Worm (Caenorhabditis elegans) whole organism, mixed stage, embryonic: Measurements from ENCODE around the gene F23D12.1.

Experiments
- bed-3 ChIP-seq: fragments of 200-800 bp; sonication (Bioruptor generic); optimal IDR thresholded peaks from 3 replicates; lab custom pipeline; 2018; ENCODE audit warnings: mild to moderate bottlenecking, missing genetic modification characterization, moderate library complexity, missing compliant biosample characterization
- ceh-39 ChIP-seq: fragments of 150-350 bp; optimal IDR thresholded peaks from 2 replicates; lab custom pipeline; 2014; ENCODE audit warnings: missing biosample characterization, missing genetic modification characterization
- ham-2 ChIP-seq: fragments of 200-800 bp; sonication (Bioruptor generic); optimal IDR thresholded peaks from 2 replicates; lab custom pipeline; 2018; ENCODE audit warnings: mild to moderate bottlenecking, missing genetic modification characterization, missing compliant biosample characterization
- lsy-2 ChIP-seq: fragments of 150-350 bp; optimal IDR thresholded peaks from 2 replicates; lab custom pipeline; 2014; ENCODE audit warnings: missing biosample characterization, missing genetic modification characterization
- mab-5 ChIP-seq: fragments of 150-350 bp; optimal IDR thresholded peaks from 2 replicates; lab custom pipeline; 2014; ENCODE audit warnings: missing biosample characterization, missing genetic modification characterization
- nhr-28 ChIP-seq: fragments of 150-350 bp; optimal IDR thresholded peaks from 2 replicates; lab custom pipeline; 2014; ENCODE audit warnings: missing biosample characterization, missing genetic modification characterization
- nhr-76 ChIP-seq: sonication (generic microtip); optimal IDR thresholded peaks from 2 replicates; lab custom pipeline; 2017; ENCODE audit warnings: missing biosample characterization, missing genetic modification characterization
- pha-4 ChIP-seq: fragments of 150-350 bp; optimal IDR thresholded peaks from 2 replicates; lab custom pipeline; 2018; ENCODE audit warnings: missing biosample characterization, missing genetic modification reagents, missing genetic modification characterization
- snpc-4 ChIP-seq: fragments of 150-350 bp; optimal IDR thresholded peaks from 2 replicates; lab custom pipeline; 2014; ENCODE audit warnings: missing biosample characterization, missing genetic modification characterization
- sptf-1 ChIP-seq: sonication (generic microtip); optimal IDR thresholded peaks from 2 replicates; lab custom pipeline; 2017; ENCODE audit warnings: mild to moderate bottlenecking, missing genetic modification characterization, moderate library complexity, missing compliant biosample characterization
- unc-62 ChIP-seq: fragments of 150-350 bp; optimal IDR thresholded peaks from 2 replicates; lab custom pipeline; 2014; ENCODE audit warnings: missing biosample characterization, missing genetic modification reagents, missing genetic modification characterization
- ztf-11 ChIP-seq: fragments of 150-350 bp; optimal IDR thresholded peaks from 2 replicates; lab custom pipeline; 2014; ENCODE audit warnings: missing biosample characterization, missing genetic modification characterization

DNA sequence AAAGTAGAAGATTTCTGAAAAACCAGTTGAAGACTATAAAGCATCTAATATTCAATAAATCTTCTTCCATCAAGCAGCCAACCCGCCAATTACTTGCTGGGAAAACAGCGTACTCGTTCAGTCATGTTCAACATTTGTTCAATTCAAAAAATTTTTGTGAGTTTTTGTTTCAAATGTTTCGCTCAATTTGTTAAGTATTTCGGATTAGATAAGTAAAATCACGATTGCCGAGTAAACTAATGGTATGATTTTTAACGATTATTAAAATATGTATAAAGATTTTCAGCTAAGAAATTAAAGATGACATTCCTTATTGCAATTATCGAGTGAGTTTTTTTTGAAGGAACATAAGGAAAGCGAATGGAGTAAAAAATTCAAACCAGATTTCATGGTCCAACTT is 42.7 kb upstream of the F23D12.1 start, which contains the start of gene M163.10:
- TF ChIP-seq snpc-4 (tag; lab: Kevin White, UChicago) (no peak), lsy-2 (tag; lab: Kevin White, UChicago) (no peak), nhr-76 (no peak), unc-62 (GFP tag; lab: Kevin White, UChicago) (no peak), ceh-39 (tag; lab: Kevin White, UChicago) (no peak), ztf-11 (no peak), bed-3 (GFP tag; lab: Kevin White, UChicago) (no peak), sptf-1 (no peak), nhr-28 (no peak), ham-2 (no peak), mab-5 (tag; lab: Kevin White, UChicago) (no peak), pha-4 (tag; lab: Kevin White, UChicago) (no peak)
